Worm (Caenorhabditis elegans): ENCODE data around the gene fbxa-42.

DNA sequence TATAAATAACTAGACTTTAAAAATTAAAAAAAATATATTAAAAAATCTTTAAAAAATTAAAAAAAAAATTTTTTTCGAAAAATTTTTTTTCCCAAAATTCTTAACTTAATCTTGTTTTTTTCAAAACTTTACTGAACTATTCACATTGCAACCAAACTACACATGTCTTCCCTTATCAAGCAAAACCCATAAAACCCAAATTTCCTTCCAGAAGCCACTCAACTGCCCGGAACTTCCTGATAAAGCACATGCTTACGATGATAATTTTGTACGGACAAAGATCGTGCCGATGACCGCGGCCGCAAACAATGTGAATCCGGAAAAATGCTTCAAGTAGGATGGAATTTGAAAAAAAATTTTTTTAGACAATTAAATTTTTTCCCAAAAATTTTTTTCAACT is 48.9 kb downstream of the fbxa-42 start:
- TF ChIP-seq ttx-3 (tag; optimal IDR thresholded peaks at IDR 0.05) (no peak), ama-1 (optimal IDR thresholded peaks at IDR 0.05) (no peak), unc-55 (GFP tag; optimal IDR thresholded peaks at IDR 0.05) (no peak), ceh-14 (tag; optimal IDR thresholded peaks at IDR 0.05) (no peak)

Measured in whole organism, late embryonic.